Fruit fly (Drosophila melanogaster) whole organism, embryonic: ENCODE measurements around the gene klar.

Experiments used
- Bgb ChIP-seq: fragments of 200-800 bp; sonication (Bioruptor generic); IDR thresholded peaks from 2 replicates; pipeline ENCODE4 v1.3.6; 2022; ENCODE audit warnings: missing biosample characterization, missing genetic modification characterization; ENCODE audit not compliant: partially characterized antibody
- CG11085 ChIP-seq: fragments of 200-800 bp; sonication (Bioruptor generic); IDR thresholded peaks from 2 replicates; pipeline ENCODE4 v1.3.6; 2022; ENCODE audit warnings: missing biosample characterization, missing genetic modification characterization
- CG13287 ChIP-seq: fragments of 200-800 bp; sonication (Bioruptor generic); IDR thresholded peaks from 2 replicates; pipeline ENCODE4 v1.3.6; 2022; ENCODE audit warnings: missing biosample characterization, missing genetic modification characterization; ENCODE audit not compliant: partially characterized antibody
- CG6272 ChIP-seq: fragments of 200-800 bp; sonication (Bioruptor generic); IDR thresholded peaks from 2 replicates; pipeline ENCODE4 v1.3.6; 2022; ENCODE audit warnings: missing biosample characterization, missing genetic modification characterization
- CrebB ChIP-seq: fragments of 200-800 bp; sonication (Bioruptor generic); optimal IDR thresholded peaks from 3 replicates; lab custom pipeline; 2018; ENCODE audit warnings: missing biosample characterization, mild to moderate bottlenecking, missing genetic modification characterization
- Ravus ChIP-seq: fragments of 200-800 bp; sonication (Bioruptor generic); IDR thresholded peaks from 2 replicates; pipeline ENCODE4 v1.3.6; 2022; ENCODE audit warnings: missing biosample characterization, missing genetic modification characterization
- bowl ChIP-seq: fragments of 200-800 bp; sonication (Bioruptor generic); IDR thresholded peaks from 2 replicates; pipeline ENCODE4 v1.3.6; 2022; ENCODE audit warnings: missing biosample characterization, missing genetic modification characterization
- esg ChIP-seq: fragments of 200-800 bp; sonication (Bioruptor generic); conservative IDR thresholded peaks from 2 replicates; pipeline ENCODE4 v1.3.6; 2022; ENCODE audit warnings: missing biosample characterization, missing genetic modification characterization
- ewg ChIP-seq: fragments of 200-800 bp; sonication (Bioruptor generic); optimal IDR thresholded peaks from 3 replicates; lab custom pipeline; 2017; ENCODE audit warnings: mild to moderate bottlenecking, missing biosample characterization, missing genetic modification reagents, missing genetic modification characterization
- hkb ChIP-seq, 2 experiments: fragments of 200-800 bp in 1 of 2; fragments of >200 bp in 1 of 2; sonication (Bioruptor generic) in 1 of 2; IDR thresholded peaks in 1 of 2; optimal IDR thresholded peaks in 1 of 2; 2 replicates each; pipeline versions ENCODE4 v1.3.6 to Lab custom; 2017 to 2022; ENCODE audit warnings: missing biosample characterization in 1 of 2, missing genetic modification characterization in 1 of 2
- pho ChIP-seq: fragments of 200-800 bp; sonication (Bioruptor generic); optimal IDR thresholded peaks from 2 replicates; lab custom pipeline; 2016; ENCODE audit warnings: missing biosample characterization, missing genetic modification characterization
- pzg ChIP-seq: fragments of 200-800 bp; sonication (Bioruptor generic); optimal IDR thresholded peaks from 3 replicates; lab custom pipeline; 2018; ENCODE audit warnings: missing biosample characterization, mild to moderate bottlenecking, missing genetic modification characterization, moderate library complexity
- sc ChIP-seq, 3 experiments: fragments of >200 bp in 2 of 3; fragments of 200-800 bp in 1 of 3; sonication (Bioruptor generic) in 1 of 3; optimal IDR thresholded peaks; 2 replicates in 2 of 3; 3 replicates in 1 of 3; lab custom pipeline; 2017; ENCODE audit warnings: mild to moderate bottlenecking in 1 of 3, missing biosample characterization in 1 of 3, missing genetic modification characterization in 1 of 3, missing genetic modification reagents in 1 of 3

- TF ChIP-seq hkb (optimal IDR thresholded peaks at IDR 0.05; lab: Kevin White, UChicago): no peak
- no peak for TF ChIP-seq hkb (GFP tag; IDR thresholded peaks at IDR 0.05; lab: Robert Waterston, UW)
- no peak for TF ChIP-seq ewg (GFP tag; lab: Kevin White, UChicago)
- no peak for TF ChIP-seq CG11085
- no peak for TF ChIP-seq pzg (GFP tag; lab: Kevin White, UChicago)
- no peak for TF ChIP-seq Ravus (GFP tag; lab: Robert Waterston, UW)
- TF ChIP-seq esg (GFP tag; lab: Robert Waterston, UW): no peak
- TF ChIP-seq bowl (GFP tag; lab: Robert Waterston, UW): no peak
- no peak for TF ChIP-seq CG13287 (GFP tag; lab: Robert Waterston, UW)
- no peak for TF ChIP-seq sc (optimal IDR thresholded peaks at IDR 0.05; lab: Kevin White, UChicago)
- TF ChIP-seq sc (GFP tag; optimal IDR thresholded peaks at IDR 0.05; lab: Kevin White, UChicago): no peak
- no peak for TF ChIP-seq CrebB (tag; lab: Kevin White, UChicago)
- no peak for TF ChIP-seq pho (GFP tag; lab: Kevin White, UChicago)
- no peak for TF ChIP-seq CG6272 (GFP tag; lab: Robert Waterston, UW)
- TF ChIP-seq Bgb: no peak
Observed at dm6 chr3L:488159-488558, 52.3 kb downstream of the klar start.
